Fruit fly (Drosophila melanogaster): ENCODE data around the gene Ptpmeg.
A peak's percentile ranks its signal among the peaks of the same experiment; 100 is the strongest.

The Ptpmeg gene

DNA sequence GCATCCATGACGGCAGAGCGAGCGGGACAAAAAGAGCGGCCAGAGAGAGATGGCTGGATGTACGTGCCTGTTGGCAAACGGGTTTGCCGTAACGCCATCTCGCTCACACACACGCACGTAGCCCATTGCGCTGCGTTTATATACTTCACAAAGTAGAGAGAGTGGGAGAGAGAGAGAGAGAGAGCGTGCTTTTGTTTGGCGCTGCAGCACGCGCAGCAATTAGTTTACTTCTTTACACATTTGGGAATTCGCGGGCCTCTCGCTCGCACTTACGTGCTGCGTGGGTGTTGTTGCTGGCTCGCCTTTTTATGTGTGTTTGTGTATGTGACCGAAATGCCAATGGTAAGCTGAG is 50.2 kb downstream of the Ptpmeg start (continued):
- TF ChIP-seq zen2 (GFP tag; IDR thresholded peaks at IDR 0.05; ENCODE audit: partially characterized antibody), result 0 out of 3 replicates have a peak, but pooled peaks have one; percentile 4
- TF ChIP-seq CG32767 (GFP tag; IDR thresholded peaks at IDR 0.05), result peak; percentile 33; the same call in 1 of the 2 replicates
- TF ChIP-seq sens (GFP tag), result peak; percentile 64
- peak; percentile 91 for TF ChIP-seq sr (GFP tag; IDR thresholded peaks at IDR 0.05)
- peak; percentile 57 for TF ChIP-seq CG12769 (tag; optimal IDR thresholded peaks at IDR 0.05)
- no peak for TF ChIP-seq onecut (GFP tag; IDR thresholded peaks at IDR 0.05)
- peak; percentile 48; the same call in 1 of the 3 replicates for TF ChIP-seq knrl (GFP tag; IDR thresholded peaks at IDR 0.05; ENCODE audit: partially characterized antibody)
- TF ChIP-seq Nf-YB (GFP tag; optimal IDR thresholded peaks at IDR 0.05), result peak; percentile 100
- TF ChIP-seq toy (GFP tag; IDR thresholded peaks at IDR 0.05), result no peak
- peak; percentile 52; the same call in 1 of the 3 replicates for TF ChIP-seq CG16813 (GFP tag; IDR thresholded peaks at IDR 0.05; ENCODE audit: partially characterized antibody)
- TF ChIP-seq Hr78 (GFP tag; optimal IDR thresholded peaks at IDR 0.05), result no peak
- TF ChIP-seq sna (GFP tag; IDR thresholded peaks at IDR 0.05; ENCODE audit: partially characterized antibody), result 0 out of 2 replicates have a peak, but pooled peaks have one; percentile 29
- TF ChIP-seq seq (GFP tag; IDR thresholded peaks at IDR 0.05), result peak; percentile 16; the same call in 1 of the 2 replicates
- TF ChIP-seq CG11560 (tag; IDR thresholded peaks at IDR 0.05), result no peak
- TF ChIP-seq Adf1 (GFP tag; IDR thresholded peaks at IDR 0.05), result peak; percentile 84
- TF ChIP-seq ewg (GFP tag; optimal IDR thresholded peaks at IDR 0.05), result peak; percentile 90
- peak; percentile 43; the same call in 1 of the 2 replicates for TF ChIP-seq crol (GFP tag; IDR thresholded peaks at IDR 0.05)

- TF ChIP-seq Pdp1 (GFP tag; optimal IDR thresholded peaks at IDR 0.05), result peak in 1 of 2 experiments; percentile 66
- TF ChIP-seq ind (GFP tag; optimal IDR thresholded peaks at IDR 0.05), result no peak
- TF ChIP-seq CG9437 (GFP tag; optimal IDR thresholded peaks at IDR 0.05), result peak; percentile 66
- TF ChIP-seq Ets65A (GFP tag), result peak; percentile 23
- no peak for TF ChIP-seq Max (GFP tag; optimal IDR thresholded peaks at IDR 0.05)
- TF ChIP-seq pita (GFP tag; optimal IDR thresholded peaks at IDR 0.05), result no peak
- no peak for TF ChIP-seq toy (GFP tag; IDR thresholded peaks at IDR 0.05)
- no peak for TF ChIP-seq CG13894 (tag; optimal IDR thresholded peaks at IDR 0.05)
- TF ChIP-seq CG5245 (GFP tag; optimal IDR thresholded peaks at IDR 0.05), result no peak
- 0 out of 2 replicates have a peak, but pooled peaks have one; percentile 10 for TF ChIP-seq crol (GFP tag; IDR thresholded peaks at IDR 0.05)
These were observed 51.0 kb downstream of the Ptpmeg start for dm6 chr3L:378906-379305.

dm6 chr3L:380886-381546 is 53.1 kb downstream of the Ptpmeg start:
- TF ChIP-seq ash1 (GFP tag; optimal IDR thresholded peaks at IDR 0.05), result no peak
- TF ChIP-seq CG42726 (GFP tag; IDR thresholded peaks at IDR 0.05; ENCODE audit: partially characterized antibody), result no peak
- TF ChIP-seq unc-4 (GFP tag; IDR thresholded peaks at IDR 0.05; ENCODE audit: partially characterized antibody), result no peak
- TF ChIP-seq H15 (GFP tag; IDR thresholded peaks at IDR 0.05), result 0 out of 3 replicates have a peak, but pooled peaks have one; percentile 6
- peak; percentile 64 for TF ChIP-seq cad (GFP tag; optimal IDR thresholded peaks at IDR 0.05)
- no peak for TF ChIP-seq Deaf1 (tag; optimal IDR thresholded peaks at IDR 0.05)
- TF ChIP-seq caup (GFP tag; optimal IDR thresholded peaks at IDR 0.05; ENCODE audit: severe bottlenecking), result no peak
- TF ChIP-seq vnd (GFP tag; IDR thresholded peaks at IDR 0.05; ENCODE audit: partially characterized antibody), result no peak
- TF ChIP-seq wor (GFP tag; IDR thresholded peaks at IDR 0.05), result no peak
- TF ChIP-seq CG13894 (tag; optimal IDR thresholded peaks at IDR 0.05), result no peak
- TF ChIP-seq grn (GFP tag; optimal IDR thresholded peaks at IDR 0.05), result peak; percentile 67
- TF ChIP-seq kah (GFP tag; optimal IDR thresholded peaks at IDR 0.05), result no peak
- peak; percentile 68 for TF ChIP-seq sqz (GFP tag; optimal IDR thresholded peaks at IDR 0.05)
- peak; percentile 1 for TF ChIP-seq CG6254 (GFP tag; optimal IDR thresholded peaks at IDR 0.05)
- peak; percentile 38; the same call in 2 of the 3 replicates for TF ChIP-seq row (GFP tag; IDR thresholded peaks at IDR 0.05)
- TF ChIP-seq CoRest (tag; optimal IDR thresholded peaks at IDR 0.05), result peak; percentile 3
- TF ChIP-seq pzg (GFP tag; optimal IDR thresholded peaks at IDR 0.05), result no peak
- TF ChIP-seq Trl (optimal IDR thresholded peaks at IDR 0.05), result no peak
- no peak for TF ChIP-seq Trl (GFP tag; optimal IDR thresholded peaks at IDR 0.05)
- TF ChIP-seq CG7786 (GFP tag; optimal IDR thresholded peaks at IDR 0.05), result no peak
- TF ChIP-seq CG2202 (tag; optimal IDR thresholded peaks at IDR 0.05), result peak; percentile 30
- TF ChIP-seq trem (tag; optimal IDR thresholded peaks at IDR 0.05), result peak; percentile 46
- TF ChIP-seq fd102C (GFP tag; optimal IDR thresholded peaks at IDR 0.05), result peak; percentile 39

Measured in whole organism, embryonic.